Worm (Caenorhabditis elegans): ENCODE results near the gene cyp-32A1.

The cyp-32A1 gene

ce11 chrV:7798079-7798478 lies 16.5 kb downstream of the cyp-32A1 start, which contains the start of gene ZK742.7:
Gene ZK742.7, plus strand, starts transcription at chrV:7798379.
- TF ChIP-seq Y53F4B.3 (GFP tag; IDR thresholded peaks at IDR 0.05) = no peak
- no peak for TF ChIP-seq nhr-179 (tag; optimal IDR thresholded peaks at IDR 0.05)
- TF ChIP-seq ceh-91 (GFP tag; IDR thresholded peaks at IDR 0.05) = no peak
- TF ChIP-seq ceh-58 (GFP tag; IDR thresholded peaks at IDR 0.05) = no peak
- TF ChIP-seq lsy-27 (tag; optimal IDR thresholded peaks at IDR 0.05; ENCODE audit: borderline replicate concordance, insufficient read depth) = no peak
- TF ChIP-seq attf-3 (GFP tag; conservative IDR thresholded peaks at IDR 0.05) = no peak
- no peak for TF ChIP-seq bed-1 (GFP tag; IDR thresholded peaks at IDR 0.05)
- no peak for TF ChIP-seq gei-17 (GFP tag; optimal IDR thresholded peaks at IDR 0.05)
- TF ChIP-seq ccch-3 (GFP tag; optimal IDR thresholded peaks at IDR 0.05) = no peak
- no peak for TF ChIP-seq cebp-1 (GFP tag; IDR thresholded peaks at IDR 0.05)
- TF ChIP-seq cebp-1 (tag; optimal IDR thresholded peaks at IDR 0.05) = no peak
- TF ChIP-seq hlh-26 (GFP tag; conservative IDR thresholded peaks at IDR 0.05) = no peak
- TF ChIP-seq zfh-2 (GFP tag; conservative IDR thresholded peaks at IDR 0.05) = no peak
- TF ChIP-seq ceh-79 (tag; optimal IDR thresholded peaks at IDR 0.05) = no peak
- TF ChIP-seq ztf-28 (GFP tag; IDR thresholded peaks at IDR 0.05) = no peak
- no peak for TF ChIP-seq B0019.2 (GFP tag; conservative IDR thresholded peaks at IDR 0.05)
- no peak for TF ChIP-seq T26A5.8 (tag; optimal IDR thresholded peaks at IDR 0.05)

ce11 chrV:7803563-7803962 lies 22.0 kb downstream of the cyp-32A1 start:
- TF ChIP-seq attf-3 (GFP tag; conservative IDR thresholded peaks at IDR 0.05) = no peak
- peak; percentile 71 for TF ChIP-seq lsl-1 (GFP tag; optimal IDR thresholded peaks at IDR 0.05)
- TF ChIP-seq F33H1.4 (GFP tag; IDR thresholded peaks at IDR 0.05) = peak; percentile 80

ce11 chrV:7804064-7804800 lies 22.6 kb downstream of the cyp-32A1 start, which contains the start of gene uvs-1:
Gene uvs-1, minus strand, starts transcription at chrV:7804208.
- TF ChIP-seq athp-1 (tag; optimal IDR thresholded peaks at IDR 0.05) (no peak), ets-4 (GFP tag; optimal IDR thresholded peaks at IDR 0.05) (no peak), hsf-1 (GFP tag; IDR thresholded peaks at IDR 0.05) (peak; percentile 78), F39B2.1 (GFP tag; IDR thresholded peaks at IDR 0.05) (no peak), madf-3 (GFP tag; IDR thresholded peaks at IDR 0.05) (peak; percentile 73; the same call in 1 of the 2 replicates), dox-1 (GFP tag; IDR thresholded peaks at IDR 0.05) (peak; percentile 73; the same call in 1 of the 2 replicates), K11D2.4 (GFP tag; IDR thresholded peaks at IDR 0.05) (no peak), attf-6 (GFP tag; IDR thresholded peaks at IDR 0.05) (peak; percentile 52; the same call in 1 of the 2 replicates), xnd-1 (tag; optimal IDR thresholded peaks at IDR 0.05) (peak; percentile 58), C17E4.6 (GFP tag; IDR thresholded peaks at IDR 0.05) (0 out of 2 replicates have a peak, but pooled peaks have one; percentile 28), ama-1 (optimal IDR thresholded peaks at IDR 0.05) (peak; percentile 32), ama-1 (GFP tag; optimal IDR thresholded peaks at IDR 0.05) (no peak), F33H1.4 (GFP tag; IDR thresholded peaks at IDR 0.05) (peak; percentile 65), D2030.7 (GFP tag; IDR thresholded peaks at IDR 0.05) (peak; percentile 68), bed-2 (GFP tag; IDR thresholded peaks at IDR 0.05) (no peak), Y95B8A.8 (GFP tag; IDR thresholded peaks at IDR 0.05) (no peak), B0336.3 (GFP tag; IDR thresholded peaks at IDR 0.05) (peak; percentile 49; the same call in 1 of the 2 replicates), Y79H2A.3 (GFP tag; conservative IDR thresholded peaks at IDR 0.05) (no peak), let-526 (GFP tag; IDR thresholded peaks at IDR 0.05) (0 out of 2 replicates have a peak, but pooled peaks have one; percentile 20), zfh-2 (GFP tag; conservative IDR thresholded peaks at IDR 0.05) (no peak; the same call in none of the 2 replicates), dpl-1 (GFP tag; optimal IDR thresholded peaks at IDR 0.05) (peak; percentile 51), ceh-27 (GFP tag; optimal IDR thresholded peaks at IDR 0.05) (peak; percentile 51), hmg-1.2 (GFP tag; IDR thresholded peaks at IDR 0.05) (peak; percentile 37), pbrm-1 (GFP tag; IDR thresholded peaks at IDR 0.05) (0 out of 2 replicates have a peak, but pooled peaks have one; percentile 42), lin-26 (GFP tag; IDR thresholded peaks at IDR 0.05) (0 out of 2 replicates have a peak, but pooled peaks have one; percentile 7), nfya-2 (GFP tag; IDR thresholded peaks at IDR 0.05) (no peak), lin-54 (GFP tag; optimal IDR thresholded peaks at IDR 0.05) (peak; percentile 23), F57A8.1 (GFP tag; optimal IDR thresholded peaks at IDR 0.05) (no peak), ceh-91 (GFP tag; IDR thresholded peaks at IDR 0.05) (peak; percentile 71)

Measured in whole organism, young adult.